Worm (Caenorhabditis elegans) whole organism, young adult: Measurements from ENCODE around the gene F48D6.4.

ENCODE experiments used
- B0019.2 ChIP-seq: fragments of 200-800 bp; sonication (Bioruptor generic); conservative IDR thresholded peaks from 2 replicates; pipeline ENCODE4 v1.3.6; 2022; ENCODE audit warnings: missing genetic modification reagents, missing genetic modification characterization, missing compliant biosample characterization
- B0261.1 ChIP-seq: sonication (generic microtip); optimal IDR thresholded peaks from 2 replicates; lab custom pipeline; 2016; ENCODE audit warnings: mild to moderate bottlenecking, missing genetic modification characterization, moderate library complexity, missing compliant biosample characterization
- F55B11.4 ChIP-seq: sonication (generic microtip); optimal IDR thresholded peaks from 2 replicates; lab custom pipeline; 2016; ENCODE audit warnings: missing compliant biosample characterization, missing genetic modification characterization, borderline replicate concordance; ENCODE audit not compliant: insufficient read depth
- F57A8.1 ChIP-seq: fragments of 200-800 bp; sonication (Bioruptor generic); optimal IDR thresholded peaks from 2 replicates; lab custom pipeline; 2018; ENCODE audit warnings: mild to moderate bottlenecking, missing genetic modification characterization, moderate library complexity, missing compliant biosample characterization
- K11D2.4 ChIP-seq: fragments of 200-800 bp; sonication (Bioruptor generic); IDR thresholded peaks from 2 replicates; pipeline ENCODE4 v1.3.6; 2022; ENCODE audit warnings: missing genetic modification reagents, missing genetic modification characterization, missing compliant biosample characterization
- Y56A3A.18 ChIP-seq: fragments of 200-800 bp; sonication (Bioruptor generic); IDR thresholded peaks from 2 replicates; pipeline ENCODE4 v1.3.6; 2022; ENCODE audit warnings: missing genetic modification reagents, missing genetic modification characterization, missing compliant biosample characterization
- Y95B8A.8 ChIP-seq: fragments of 200-800 bp; sonication (Bioruptor generic); IDR thresholded peaks from 2 replicates; pipeline ENCODE4 v1.3.6; 2022; ENCODE audit warnings: missing genetic modification reagents, missing genetic modification characterization, missing compliant biosample characterization
- ZK185.1 ChIP-seq: sonication (generic microtip); optimal IDR thresholded peaks from 2 replicates; lab custom pipeline; 2016; ENCODE audit warnings: mild to moderate bottlenecking, missing genetic modification characterization, missing compliant biosample characterization; ENCODE audit not compliant: poor library complexity, severe bottlenecking
- akir-1 ChIP-seq: fragments of 200-800 bp; sonication (Bioruptor generic); optimal IDR thresholded peaks from 2 replicates; lab custom pipeline; 2018; ENCODE audit warnings: mild to moderate bottlenecking, missing genetic modification characterization, moderate library complexity, missing compliant biosample characterization
- aptf-3 ChIP-seq: fragments of 200-800 bp; sonication (Bioruptor generic); IDR thresholded peaks from 2 replicates; pipeline ENCODE4 v1.3.6; 2022; ENCODE audit warnings: missing genetic modification characterization, missing compliant biosample characterization
- attf-3 ChIP-seq: fragments of 200-800 bp; sonication (Bioruptor generic); conservative IDR thresholded peaks from 2 replicates; pipeline ENCODE4 v1.3.6; 2022; ENCODE audit warnings: missing genetic modification reagents, missing genetic modification characterization, missing compliant biosample characterization
- attf-5 ChIP-seq: fragments of 200-800 bp; sonication (Bioruptor generic); optimal IDR thresholded peaks from 2 replicates; lab custom pipeline; 2018; ENCODE audit warnings: mild to moderate bottlenecking, missing genetic modification characterization, missing compliant biosample characterization
- bed-2 ChIP-seq: fragments of 200-800 bp; sonication (Bioruptor generic); IDR thresholded peaks from 2 replicates; pipeline ENCODE4 v1.3.6; 2022; ENCODE audit warnings: missing genetic modification reagents, missing genetic modification characterization, missing compliant biosample characterization
- ceh-100 ChIP-seq: fragments of 200-800 bp; sonication (Bioruptor generic); IDR thresholded peaks from 2 replicates; pipeline ENCODE4 v1.3.6; 2022; ENCODE audit warnings: missing genetic modification reagents, missing genetic modification characterization, missing compliant biosample characterization
- ceh-79 ChIP-seq: sonication (generic microtip); optimal IDR thresholded peaks from 2 replicates; lab custom pipeline; 2017; ENCODE audit warnings: mild to moderate bottlenecking, missing genetic modification characterization, missing compliant biosample characterization
- chd-7 ChIP-seq: sonication (generic microtip); optimal IDR thresholded peaks from 2 replicates; lab custom pipeline; 2016; ENCODE audit warnings: mild to moderate bottlenecking, missing genetic modification characterization, moderate library complexity, missing compliant biosample characterization
- die-1 ChIP-seq: sonication (generic microtip); optimal IDR thresholded peaks from 2 replicates; lab custom pipeline; 2016; ENCODE audit warnings: missing genotype, mild to moderate bottlenecking, missing genetic modification characterization, missing compliant biosample characterization
- dox-1 ChIP-seq: fragments of 200-800 bp; sonication (Bioruptor generic); IDR thresholded peaks from 2 replicates; pipeline ENCODE4 v1.3.6; 2022; ENCODE audit warnings: missing genetic modification reagents, missing genetic modification characterization, missing compliant biosample characterization
- hsf-1 ChIP-seq: fragments of 200-800 bp; sonication (Bioruptor generic); IDR thresholded peaks from 2 replicates; pipeline ENCODE4 v1.3.6; 2022; ENCODE audit warnings: missing genetic modification reagents, missing genetic modification characterization, missing compliant biosample characterization
- lin-54 ChIP-seq: fragments of 200-800 bp; sonication (Bioruptor generic); optimal IDR thresholded peaks from 2 replicates; lab custom pipeline; 2018; ENCODE audit warnings: mild to moderate bottlenecking, missing genetic modification characterization, missing compliant biosample characterization
- lir-1 ChIP-seq: fragments of 200-800 bp; sonication (Bioruptor generic); conservative IDR thresholded peaks from 2 replicates; pipeline ENCODE4 v1.3.6; 2022; ENCODE audit warnings: missing genetic modification reagents, missing genetic modification characterization, missing compliant biosample characterization
- mel-28 ChIP-seq: sonication (generic microtip); optimal IDR thresholded peaks from 2 replicates; lab custom pipeline; 2016; ENCODE audit warnings: borderline replicate concordance, mild to moderate bottlenecking, missing genetic modification characterization, missing compliant biosample characterization
- nfya-1 ChIP-seq: sonication (generic microtip); optimal IDR thresholded peaks from 2 replicates; lab custom pipeline; 2017; ENCODE audit warnings: antibody characterized with exemption, missing compliant biosample characterization, missing genetic modification characterization, borderline replicate concordance; ENCODE audit not compliant: insufficient read depth
- nhr-179 ChIP-seq: sonication (generic microtip); optimal IDR thresholded peaks from 2 replicates; lab custom pipeline; 2016; ENCODE audit warnings: mild to moderate bottlenecking, missing genetic modification characterization, missing compliant biosample characterization
- nhr-80 ChIP-seq: sonication (generic microtip); optimal IDR thresholded peaks from 2 replicates; lab custom pipeline; 2016; ENCODE audit warnings: missing genetic modification characterization, missing compliant biosample characterization
- nhr-90 ChIP-seq: sonication (generic microtip); optimal IDR thresholded peaks from 2 replicates; lab custom pipeline; 2016; ENCODE audit warnings: missing genotype, mild to moderate bottlenecking, missing genetic modification characterization, missing compliant biosample characterization
- rec-8 ChIP-seq, 2 experiments: sonication (generic microtip); optimal IDR thresholded peaks; 2 replicates each; lab custom pipeline; 2016; ENCODE audit warnings: mild to moderate bottlenecking in 2 of 2, missing genetic modification characterization in 2 of 2, missing genetic modification reagents in 2 of 2, missing genotype in 2 of 2, missing biosample characterization in 1 of 2, missing compliant biosample characterization in 1 of 2, moderate library complexity in 1 of 2
- rpc-1 ChIP-seq, 2 experiments: fragments of 150-350 bp in 1 of 2; sonication (generic microtip) in 1 of 2; optimal IDR thresholded peaks; 2 replicates each; lab custom pipeline; 2014 to 2018; ENCODE audit warnings: missing biosample characterization in 1 of 2, missing genetic modification characterization in 1 of 2, missing genetic modification reagents in 1 of 2, missing genotype in 1 of 2
- sdz-38 ChIP-seq: sonication (generic microtip); optimal IDR thresholded peaks from 2 replicates; lab custom pipeline; 2016; ENCODE audit warnings: missing genotype, missing genetic modification characterization, missing compliant biosample characterization
- snpc-3.4 ChIP-seq: sonication (generic microtip); optimal IDR thresholded peaks from 2 replicates; lab custom pipeline; 2017; ENCODE audit warnings: missing genetic modification characterization, mild to moderate bottlenecking, missing compliant biosample characterization, antibody characterized with exemption, moderate library complexity, missing genotype, missing genetic modification reagents
- snpc-4 ChIP-seq, 5 experiments: fragments of 150-350 bp in 1 of 5; sonication (generic microtip) in 4 of 5; optimal IDR thresholded peaks; 2 replicates each; lab custom pipeline; 2014 to 2018; ENCODE audit warnings: missing genetic modification characterization in 5 of 5, missing biosample characterization in 3 of 5, antibody characterized with exemption in 2 of 5, mild to moderate bottlenecking in 2 of 5, missing compliant biosample characterization in 2 of 5, missing genotype in 2 of 5, moderate library complexity in 2 of 5, missing genetic modification reagents in 1 of 5
- somi-1 ChIP-seq: fragments of 200-800 bp; sonication (Bioruptor generic); optimal IDR thresholded peaks from 2 replicates; lab custom pipeline; 2018; ENCODE audit warnings: mild to moderate bottlenecking, missing genetic modification characterization, missing compliant biosample characterization
- xnd-1 ChIP-seq: sonication (generic microtip); optimal IDR thresholded peaks from 2 replicates; lab custom pipeline; 2016; ENCODE audit warnings: missing genotype, missing genetic modification reagents, missing genetic modification characterization, missing compliant biosample characterization
- ztf-26 ChIP-seq: sonication (generic microtip); optimal IDR thresholded peaks from 2 replicates; lab custom pipeline; 2017; ENCODE audit warnings: missing genetic modification characterization, missing compliant biosample characterization

Gene F48D6.4

DNA sequence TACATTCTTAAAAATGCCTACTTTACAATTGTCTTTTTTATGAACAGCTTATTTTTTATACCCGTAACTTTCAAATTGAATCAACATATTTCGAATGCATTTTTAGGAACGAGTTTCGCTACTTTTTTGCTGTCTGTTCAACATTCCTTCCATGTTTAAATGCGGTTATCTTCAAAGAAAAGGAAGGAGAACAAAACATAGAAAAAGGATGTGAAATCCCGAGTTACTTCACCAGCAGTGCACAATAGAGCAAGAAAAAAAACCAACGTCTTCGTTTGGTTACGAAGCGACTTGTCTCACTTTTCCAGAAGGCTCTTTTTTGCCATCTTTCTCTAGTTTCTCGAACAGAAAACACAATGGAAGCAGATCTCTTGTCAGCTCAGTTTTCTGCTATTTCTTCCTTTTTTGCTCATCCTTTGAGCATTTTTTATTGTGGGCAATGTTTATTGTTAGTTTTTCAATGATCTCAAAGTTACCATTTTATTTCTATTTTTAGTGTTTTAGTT lies 38.7 kb upstream of the F48D6.4 start, which contains the start of gene cka-2:
TSS of gene cka-2 (plus strand) at position 456 of the 506 bp plus-strand sequence.
- TF ChIP-seq hsf-1 (GFP tag; lab: Robert Waterston, UW) (no peak), K11D2.4 (GFP tag; lab: Robert Waterston, UW) (no peak), Y56A3A.18 (GFP tag; lab: Robert Waterston, UW) (no peak), sdz-38 (no peak), B0261.1 (tag; lab: Kevin White, UChicago) (no peak), F57A8.1 (GFP tag; lab: Kevin White, UChicago) (no peak), lin-54 (GFP tag; lab: Kevin White, UChicago) (no peak), dox-1 (GFP tag; lab: Robert Waterston, UW) (no peak), nhr-179 (tag; lab: Kevin White, UChicago) (no peak), attf-3 (GFP tag; lab: Robert Waterston, UW) (no peak), aptf-3 (no peak), ceh-79 (tag; lab: Kevin White, UChicago) (no peak), B0019.2 (GFP tag; lab: Robert Waterston, UW) (no peak), somi-1 (GFP tag; lab: Kevin White, UChicago) (no peak)

DNA sequence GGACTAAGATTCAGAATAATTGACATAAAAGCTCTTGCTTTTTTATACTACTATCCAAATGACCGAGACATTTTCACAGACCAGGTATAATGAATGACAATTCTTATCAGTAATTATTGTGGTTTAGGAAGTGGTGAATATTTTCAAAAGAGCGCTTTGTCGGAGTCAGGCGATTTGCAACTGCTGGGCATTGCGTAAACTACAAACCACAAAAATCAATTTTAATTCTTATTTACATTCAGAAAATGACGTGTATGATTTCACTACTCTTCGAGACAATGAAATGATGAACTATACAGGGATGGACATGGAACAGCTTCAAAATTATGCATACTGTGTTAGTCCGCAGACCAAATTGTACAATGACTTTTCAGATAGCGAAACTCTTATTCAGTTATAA lies 37.5 kb upstream of the F48D6.4 start:
- TF ChIP-seq die-1 (tag; lab: Kevin White, UChicago), result no peak
- peak; percentile 65 for TF ChIP-seq nhr-80 (tag; lab: Kevin White, UChicago)
- TF ChIP-seq snpc-4 (GFP tag; optimal IDR thresholded peaks at IDR 0.05; lab: Kevin White, UChicago), result no peak
- no peak for TF ChIP-seq snpc-4 (tag; optimal IDR thresholded peaks at IDR 0.05; lab: Kevin White, UChicago)

DNA sequence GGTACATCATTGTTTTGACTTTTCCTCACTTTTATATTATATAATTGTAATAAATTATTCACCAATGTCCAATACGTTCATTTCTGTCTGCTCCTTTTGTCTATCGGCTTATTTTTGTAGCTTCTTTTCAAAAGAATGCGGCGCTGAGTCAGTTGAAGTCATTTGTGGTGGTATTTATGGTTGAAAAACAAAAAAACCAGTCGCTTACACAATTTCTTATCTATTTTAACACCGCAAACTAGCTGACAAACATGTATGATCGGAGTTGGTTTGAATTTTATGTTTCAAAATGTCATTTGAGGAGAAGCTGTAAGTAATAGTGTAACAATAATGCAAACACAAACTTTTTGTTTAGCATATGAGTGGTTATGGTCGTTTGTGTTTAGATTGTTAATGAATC lies 37.0 kb upstream of the F48D6.4 start, which contains the start of gene ets-10:
TSS of gene ets-10 (plus strand) at position 201 of the 400 bp plus-strand sequence.
- no peak for TF ChIP-seq snpc-3.4 (tag; lab: Kevin White, UChicago)
- TF ChIP-seq nhr-90 (tag; lab: Kevin White, UChicago), result no peak
- no peak for TF ChIP-seq F57A8.1 (GFP tag; lab: Kevin White, UChicago)
- no peak for TF ChIP-seq rec-8 (tag; optimal IDR thresholded peaks at IDR 0.05; lab: Kevin White, UChicago)
- no peak for TF ChIP-seq attf-5
- no peak for TF ChIP-seq ztf-26 (tag; lab: Kevin White, UChicago)
- no peak for TF ChIP-seq lir-1
- TF ChIP-seq attf-3 (GFP tag; lab: Robert Waterston, UW), result no peak
- no peak for TF ChIP-seq mel-28 (tag; lab: Kevin White, UChicago)
- TF ChIP-seq chd-7 (tag; lab: Kevin White, UChicago), result no peak
- TF ChIP-seq akir-1, result no peak
- TF ChIP-seq nfya-1, result no peak
- no peak for TF ChIP-seq ZK185.1 (tag; lab: Kevin White, UChicago)
- TF ChIP-seq ceh-100, result no peak
- no peak for TF ChIP-seq rpc-1 (optimal IDR thresholded peaks at IDR 0.05; lab: Kevin White, UChicago)
- TF ChIP-seq rpc-1 (tag; optimal IDR thresholded peaks at IDR 0.05; lab: Kevin White, UChicago), result no peak
- TF ChIP-seq bed-2 (GFP tag; lab: Robert Waterston, UW), result no peak

DNA sequence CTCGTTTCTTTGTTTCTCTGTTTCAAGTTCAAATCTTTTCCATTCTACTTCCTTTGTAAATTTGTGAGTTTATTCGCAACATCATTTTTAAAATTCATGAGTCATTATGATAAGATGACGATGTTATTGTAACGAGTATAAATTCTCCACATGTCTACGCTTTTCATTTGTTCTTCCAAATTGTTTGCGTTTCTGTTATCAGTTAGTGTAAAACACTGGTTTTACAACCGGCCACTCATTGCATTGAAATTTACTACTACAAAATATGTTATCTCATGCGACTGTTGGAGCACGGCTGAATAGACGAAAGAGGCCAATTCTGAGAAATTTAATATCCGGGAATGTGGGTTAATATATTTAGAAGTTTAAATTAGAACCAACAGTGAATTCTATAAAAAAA lies 35.4 kb upstream of the F48D6.4 start, which contains the start of gene C52B9.19:
TSS of gene C52B9.19 (plus strand) at position 176 of the 400 bp plus-strand sequence.
- TF ChIP-seq F55B11.4 (tag; lab: Kevin White, UChicago) (no peak), ZK185.1 (tag; lab: Kevin White, UChicago) (no peak), xnd-1 (tag; lab: Kevin White, UChicago) (no peak), Y95B8A.8 (no peak)
